Fruit fly (Drosophila melanogaster) Kc167 (cell line): ENCODE results near the gene Gr94a.

Experiments used
- Myc ChIP-seq: fragments of >200 bp; optimal IDR thresholded peaks from 2 replicates; lab custom pipeline; 2017; ENCODE audit warnings: missing external identifiers
- Sin3A ChIP-seq: fragments of >200 bp; optimal IDR thresholded peaks from 2 replicates; lab custom pipeline; 2018; ENCODE audit warnings: missing external identifiers
- h ChIP-seq: fragments of >200 bp; optimal IDR thresholded peaks from 3 replicates; lab custom pipeline; 2018; ENCODE audit warnings: missing external identifiers
- insv ChIP-seq: fragments of >200 bp; optimal IDR thresholded peaks from 3 replicates; lab custom pipeline; 2018; ENCODE audit warnings: missing external identifiers
- psq ChIP-seq: fragments of >200 bp; optimal IDR thresholded peaks from 2 replicates; lab custom pipeline; 2017; ENCODE audit warnings: missing external identifiers
- ttk ChIP-seq: sonication (Bioruptor generic); optimal IDR thresholded peaks from 2 replicates; lab custom pipeline; 2017; ENCODE audit warnings: missing external identifiers

Gene Gr94a

DNA sequence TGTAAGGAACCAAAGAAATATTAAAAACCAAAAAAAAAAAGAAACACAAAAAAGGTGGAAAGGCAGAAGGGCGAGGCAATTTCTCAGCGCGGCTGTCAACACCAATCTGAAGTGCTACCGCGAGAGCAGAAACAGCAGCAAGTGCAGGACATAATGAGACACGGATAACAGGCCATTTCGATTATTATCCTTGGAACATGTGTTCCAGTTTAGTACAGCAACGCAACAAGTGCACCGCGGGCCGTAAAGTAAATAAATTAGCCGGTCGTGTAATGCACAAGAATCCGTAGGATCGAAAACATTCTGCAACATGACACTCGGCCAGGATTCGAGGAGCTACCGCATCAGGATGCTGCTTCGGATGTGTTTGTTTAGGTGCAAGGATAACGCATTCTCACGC is 13.4 kb upstream of the Gr94a start:
- TF ChIP-seq h (lab: Kevin White, UChicago), result no peak
- TF ChIP-seq psq (lab: Kevin White, UChicago), result no peak
- no peak for TF ChIP-seq Sin3A (lab: Kevin White, UChicago)
- no peak for TF ChIP-seq ttk (lab: Kevin White, UChicago)
- TF ChIP-seq Myc, result no peak
- no peak for TF ChIP-seq insv (lab: Kevin White, UChicago)

DNA sequence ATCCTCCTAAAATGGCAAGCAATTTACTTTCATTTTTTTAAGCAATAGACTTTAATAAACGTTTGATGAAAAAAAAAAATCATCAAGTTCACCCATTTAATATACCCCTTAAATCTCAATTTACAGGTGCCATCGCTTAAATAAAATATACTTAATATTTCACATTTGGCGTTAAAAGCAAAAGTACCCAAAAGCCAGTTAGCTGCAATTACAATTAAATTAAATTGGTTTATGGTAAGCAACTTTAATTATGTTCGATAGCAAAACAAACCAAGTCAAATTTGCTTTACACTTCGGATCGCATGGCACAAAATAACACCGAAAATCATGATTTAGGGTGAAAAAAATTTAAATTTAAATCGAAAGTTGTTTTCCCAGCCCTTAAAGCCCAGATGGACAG is 9.5 kb upstream of the Gr94a start, which contains the start of gene CG13838:
TSS of gene CG13838 (plus strand) at position 301 of the 400 bp plus-strand sequence.
- TF ChIP-seq Sin3A (lab: Kevin White, UChicago), result no peak
- TF ChIP-seq insv (lab: Kevin White, UChicago), result no peak
- TF ChIP-seq psq (lab: Kevin White, UChicago), result no peak
- TF ChIP-seq ttk (lab: Kevin White, UChicago), result no peak
- no peak for TF ChIP-seq h (lab: Kevin White, UChicago)
- no peak for TF ChIP-seq Myc

DNA sequence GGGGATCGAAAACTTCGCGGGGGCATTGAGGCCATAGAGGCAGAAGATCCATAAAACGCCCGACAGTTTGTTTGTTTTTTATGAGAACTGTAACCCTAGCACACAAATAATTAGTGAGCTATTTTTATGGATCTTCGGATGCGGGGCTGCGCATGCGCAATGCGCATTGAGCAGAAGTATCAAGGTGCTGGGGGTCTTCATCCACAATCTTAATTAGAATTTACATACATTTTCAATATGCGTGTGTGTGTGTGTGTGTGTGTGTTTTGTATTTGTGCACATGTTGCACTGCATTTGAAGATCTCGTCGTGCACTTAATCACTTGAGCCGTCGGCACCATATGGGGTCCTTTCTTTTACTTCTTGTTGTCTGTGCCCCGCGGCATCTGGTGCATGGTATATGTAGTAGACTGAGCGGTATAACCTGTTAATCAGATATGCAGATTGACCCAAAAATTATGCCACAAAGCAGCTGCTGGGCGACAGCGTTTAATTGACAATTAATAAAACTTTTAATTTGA is 8.7 kb upstream of the Gr94a start:
- no peak for TF ChIP-seq Sin3A (lab: Kevin White, UChicago)
- TF ChIP-seq insv (lab: Kevin White, UChicago), result no peak
- TF ChIP-seq h (lab: Kevin White, UChicago), result no peak

DNA sequence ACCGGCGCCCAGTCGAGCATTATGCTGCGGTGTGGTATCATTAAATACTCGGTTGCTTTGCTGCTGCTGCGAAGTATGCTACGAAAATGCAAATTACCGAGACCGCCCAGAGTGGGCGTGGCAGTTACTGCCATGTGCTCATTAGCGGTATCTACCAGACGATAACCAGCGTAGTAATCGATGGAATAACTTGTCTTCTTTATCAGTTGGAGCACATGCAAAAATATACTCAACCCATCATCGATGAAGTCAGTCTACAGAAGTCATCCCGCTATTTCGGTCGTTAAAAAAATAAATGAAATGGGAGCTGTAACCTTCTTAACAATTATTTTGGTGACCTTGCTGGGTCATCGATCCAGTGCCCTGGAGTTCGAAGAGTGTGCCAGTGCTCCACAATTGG is 7.8 kb upstream of the Gr94a start, which contains the start of gene CG13837:
TSS of gene CG13837 (plus strand) at position 301 of the 400 bp plus-strand sequence.
- TF ChIP-seq Sin3A (lab: Kevin White, UChicago), result no peak
- TF ChIP-seq h (lab: Kevin White, UChicago), result no peak
- no peak for TF ChIP-seq ttk (lab: Kevin White, UChicago)

DNA sequence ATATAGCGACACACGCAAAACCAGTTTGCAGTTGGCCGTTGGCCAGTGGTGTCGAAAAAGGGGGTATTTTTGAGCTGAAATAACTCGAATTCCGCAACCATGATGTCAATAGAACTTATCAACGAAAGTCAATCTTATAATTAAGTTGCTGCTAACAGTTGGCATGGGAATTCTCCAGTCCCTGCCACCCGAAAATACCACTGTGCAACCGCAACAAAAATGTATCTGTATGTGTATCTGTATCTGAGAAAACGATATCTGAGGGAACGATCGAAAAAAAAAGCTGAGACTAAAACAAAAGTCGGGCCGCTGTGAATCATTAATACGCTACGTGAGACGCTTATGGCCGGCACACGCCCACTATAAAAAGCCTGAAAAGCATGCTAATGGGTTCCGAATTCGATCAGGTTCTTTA is 5.0 kb upstream of the Gr94a start:
- TF ChIP-seq insv (lab: Kevin White, UChicago), result no peak
- TF ChIP-seq psq (lab: Kevin White, UChicago), result no peak
- no peak for TF ChIP-seq h (lab: Kevin White, UChicago)
- no peak for TF ChIP-seq ttk (lab: Kevin White, UChicago)
- no peak for TF ChIP-seq Myc
- no peak for TF ChIP-seq Sin3A (lab: Kevin White, UChicago)

DNA sequence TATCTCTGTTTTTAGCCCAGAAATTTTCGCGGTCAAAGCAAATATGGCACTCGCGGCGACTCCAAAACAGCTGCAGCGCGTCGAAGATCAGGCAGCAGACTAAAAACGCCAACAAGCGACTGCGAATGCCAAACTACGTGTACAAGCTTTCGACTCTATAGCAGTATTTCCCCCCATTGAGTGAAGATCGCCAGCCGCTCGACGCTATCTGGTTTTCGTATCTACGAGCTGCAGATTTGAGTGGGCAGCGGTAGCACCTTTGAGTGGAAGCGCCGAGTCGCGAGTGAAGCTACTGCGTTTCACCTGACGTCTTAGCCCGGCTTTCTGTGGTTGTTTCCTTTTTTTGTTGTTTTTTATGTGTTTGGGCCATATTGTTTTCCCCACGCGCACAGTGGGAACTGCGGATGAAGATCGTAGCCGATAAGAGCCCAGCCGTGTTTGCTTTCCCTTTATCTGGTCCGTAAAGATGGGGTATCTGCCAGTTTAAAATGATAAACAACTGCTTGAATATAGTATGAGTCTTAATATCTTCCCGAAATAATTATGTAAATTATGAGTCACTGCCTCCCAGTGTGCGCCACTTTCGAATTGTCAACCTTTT is 3.3 kb upstream of the Gr94a start, which contains the start of gene CG17121:
TSS of gene CG17121 (minus strand) at position 126 of the 601 bp plus-strand sequence.
- no peak for TF ChIP-seq h (lab: Kevin White, UChicago)
- no peak for TF ChIP-seq Myc
- TF ChIP-seq psq (lab: Kevin White, UChicago), result no peak
- no peak for TF ChIP-seq Sin3A (lab: Kevin White, UChicago)
- TF ChIP-seq insv (lab: Kevin White, UChicago), result no peak

DNA sequence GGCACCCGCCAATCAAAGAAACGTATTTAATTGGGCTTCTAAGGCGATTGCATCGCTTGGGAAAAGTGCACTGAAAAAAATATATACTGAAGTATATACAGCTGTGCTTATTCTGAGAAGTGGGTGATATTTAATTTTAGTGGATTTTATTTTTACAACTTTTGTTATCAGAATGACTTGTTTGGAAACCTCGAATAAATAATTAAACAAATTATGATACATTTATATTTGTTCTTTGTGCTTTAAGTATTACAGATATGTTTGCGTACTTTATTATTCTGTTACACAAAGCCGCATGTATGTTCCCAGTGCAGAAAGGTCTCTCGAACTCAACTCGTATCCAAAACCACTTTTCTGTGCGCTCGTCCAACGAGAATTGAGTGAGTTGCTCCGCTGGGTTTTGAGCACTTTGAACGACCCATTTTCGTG is 2.8 kb upstream of the Gr94a start:
- TF ChIP-seq h (lab: Kevin White, UChicago) (no peak), Sin3A (lab: Kevin White, UChicago) (no peak), insv (lab: Kevin White, UChicago) (no peak), Myc (no peak), psq (lab: Kevin White, UChicago) (no peak), ttk (lab: Kevin White, UChicago) (no peak)

DNA sequence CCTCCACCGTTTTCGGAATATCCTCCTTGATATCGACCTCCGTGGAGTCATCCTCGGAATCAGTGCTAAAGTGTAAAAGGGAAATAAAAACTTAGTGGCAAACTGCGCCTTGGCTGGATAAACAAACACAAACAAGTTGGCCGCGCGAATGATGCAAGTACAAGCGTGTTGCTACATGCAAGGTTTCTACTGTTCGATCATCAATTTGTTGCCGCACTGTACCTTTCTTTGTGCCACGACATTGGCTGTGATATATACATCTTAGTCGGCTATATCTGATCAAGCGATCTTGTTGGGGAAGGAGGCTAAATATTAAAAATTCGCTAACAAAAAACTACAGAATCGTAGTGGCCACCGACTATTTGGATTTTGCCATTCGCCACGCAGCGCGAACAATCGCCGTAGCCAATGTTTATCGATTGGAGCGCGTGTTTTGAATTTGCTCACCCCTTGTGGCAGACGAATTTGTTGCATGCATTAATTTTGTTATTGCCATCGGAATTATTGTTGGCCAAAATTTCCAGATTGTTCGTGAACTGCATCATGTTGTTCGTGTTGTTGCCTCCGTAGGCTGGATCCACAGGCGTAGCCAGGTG is 1.7 kb downstream of the Gr94a start:
- TF ChIP-seq h (lab: Kevin White, UChicago) (no peak), insv (lab: Kevin White, UChicago) (no peak), Sin3A (lab: Kevin White, UChicago) (no peak), Myc (no peak), psq (lab: Kevin White, UChicago) (no peak), ttk (lab: Kevin White, UChicago) (no peak)

DNA sequence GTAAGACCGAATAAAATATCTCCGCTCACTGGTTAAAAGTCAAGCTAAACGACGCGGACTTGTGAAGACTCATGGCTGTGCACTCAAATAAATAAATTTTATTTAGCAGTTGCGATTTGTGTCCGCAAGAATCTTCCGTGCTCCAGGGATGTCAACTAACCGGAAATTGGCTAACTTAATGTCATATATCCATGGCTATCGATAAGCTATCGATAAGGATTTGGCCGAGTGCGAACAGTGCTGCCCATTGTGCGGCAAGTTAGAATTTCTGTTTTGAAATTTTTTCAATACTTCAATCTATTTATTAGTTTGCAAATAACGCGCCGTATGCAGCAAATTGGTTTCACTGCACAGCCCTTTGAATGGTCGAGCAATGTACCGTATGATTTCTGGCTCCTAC is 2.4 kb downstream of the Gr94a start, which contains the start of gene p53:
TSS of gene p53 (minus strand) at position 147 of the 400 bp plus-strand sequence.
- TF ChIP-seq insv (lab: Kevin White, UChicago), result no peak
- TF ChIP-seq psq (lab: Kevin White, UChicago), result no peak
- TF ChIP-seq ttk (lab: Kevin White, UChicago), result no peak
- no peak for TF ChIP-seq Sin3A (lab: Kevin White, UChicago)
- TF ChIP-seq h (lab: Kevin White, UChicago), result no peak
- no peak for TF ChIP-seq Myc

DNA sequence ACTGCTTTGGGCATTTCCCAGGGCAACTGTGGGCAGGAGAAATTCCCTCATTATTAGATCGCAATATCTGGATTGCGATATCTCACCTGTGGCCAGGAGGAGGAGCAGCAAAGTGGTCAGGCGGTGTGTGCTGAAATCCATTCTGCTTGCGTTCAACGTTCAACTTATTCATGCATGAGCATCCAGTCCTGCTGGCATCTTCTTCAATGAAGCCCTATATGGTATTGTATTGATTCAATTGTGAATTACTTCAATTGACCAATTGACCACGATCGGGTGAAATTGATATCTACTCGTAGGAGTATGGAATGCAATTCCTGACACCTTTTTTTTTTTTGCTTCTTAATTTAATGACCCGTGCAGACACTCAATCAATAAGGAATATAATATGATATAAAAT is 4.6 kb downstream of the Gr94a start:
- no peak for TF ChIP-seq h (lab: Kevin White, UChicago)
- no peak for TF ChIP-seq Myc
- peak; percentile 100 for TF ChIP-seq ttk (lab: Kevin White, UChicago)
- TF ChIP-seq psq (lab: Kevin White, UChicago), result no peak

DNA sequence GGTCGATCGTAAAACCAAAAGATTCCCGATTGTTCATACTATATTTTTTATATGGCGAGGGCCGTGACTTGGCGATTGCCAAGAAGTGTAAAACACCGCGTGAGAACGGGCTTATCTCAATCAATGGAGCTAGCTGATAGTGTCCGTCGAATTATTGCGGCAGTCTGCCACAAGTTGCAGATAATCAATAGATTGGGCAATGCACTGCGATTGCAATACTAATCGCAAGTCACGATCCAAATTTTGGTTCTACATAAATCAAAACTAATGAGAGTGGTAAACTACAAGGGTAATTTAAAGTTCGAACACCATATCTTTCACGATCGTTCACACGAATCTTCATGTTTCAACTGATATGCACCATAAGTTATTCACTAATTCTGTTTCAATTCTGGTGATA is 5.3 kb downstream of the Gr94a start:
- no peak for TF ChIP-seq ttk (lab: Kevin White, UChicago)
- TF ChIP-seq psq (lab: Kevin White, UChicago), result no peak
- no peak for TF ChIP-seq h (lab: Kevin White, UChicago)

DNA sequence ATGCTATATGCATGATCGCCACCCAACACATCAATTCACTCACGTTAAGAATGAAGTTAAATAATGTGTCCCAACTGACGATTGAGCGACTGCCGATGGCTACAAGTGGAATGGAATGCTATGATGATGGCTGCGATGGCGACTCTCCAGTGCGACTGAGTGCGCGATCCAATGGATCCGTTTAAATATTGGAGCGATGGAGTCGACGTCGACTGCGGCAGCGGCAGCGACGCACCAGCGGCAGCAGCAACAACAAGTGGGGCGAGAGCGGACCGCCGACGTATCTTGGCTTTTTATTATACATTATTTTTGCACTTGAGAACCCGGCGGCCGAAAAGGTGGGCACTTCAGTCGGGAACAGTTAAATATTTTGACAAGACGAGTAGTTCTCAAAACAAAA is 5.9 kb downstream of the Gr94a start:
- no peak for TF ChIP-seq Myc
- TF ChIP-seq ttk (lab: Kevin White, UChicago), result no peak
- no peak for TF ChIP-seq insv (lab: Kevin White, UChicago)
- no peak for TF ChIP-seq Sin3A (lab: Kevin White, UChicago)
- TF ChIP-seq psq (lab: Kevin White, UChicago), result no peak
- TF ChIP-seq h (lab: Kevin White, UChicago), result no peak
